Fruit fly (Drosophila melanogaster): ENCODE data around the gene CG5708.

Gene CG5708

DNA sequence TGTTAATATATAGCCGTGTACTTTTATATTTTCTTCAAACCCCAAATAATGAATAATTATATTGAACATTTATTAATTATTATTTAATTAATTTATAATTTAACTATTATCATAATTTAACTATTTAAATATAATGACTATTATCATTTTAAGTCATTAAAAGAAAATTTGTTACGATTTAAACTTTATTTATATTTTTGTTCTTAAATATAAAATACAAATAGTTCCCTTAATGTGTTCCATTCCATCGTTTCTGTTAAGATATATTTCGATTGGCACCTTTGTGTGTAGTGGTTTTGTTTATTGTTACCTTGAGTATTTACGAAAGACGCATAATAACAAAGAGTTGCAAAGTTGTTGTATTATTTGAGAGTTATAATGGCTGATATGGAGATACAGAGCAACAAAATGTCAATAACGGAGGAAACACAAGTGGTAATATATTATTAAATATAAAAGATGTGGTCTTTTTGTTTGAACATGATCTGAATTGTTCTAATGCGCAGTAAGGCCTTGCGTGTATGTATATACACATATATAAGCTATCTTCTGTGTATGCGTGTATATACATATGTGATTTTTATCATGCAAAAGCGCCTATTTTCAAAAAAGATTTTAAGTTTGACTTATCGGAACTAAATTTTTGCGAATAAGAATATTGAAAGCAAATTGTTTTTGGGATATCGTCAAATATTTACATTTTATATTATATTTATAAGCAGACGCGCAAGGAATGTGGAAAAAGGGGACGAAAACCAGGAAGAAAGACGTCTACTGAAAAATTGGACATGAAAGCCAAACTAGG is 37.4 kb upstream of the CG5708 start, which contains the start of gene REPTOR-BP:
Gene REPTOR-BP (plus strand): TSS at position 296 of the 805 bp plus-strand sequence.
- TF ChIP-seq Hr96 (GFP tag; optimal IDR thresholded peaks at IDR 0.05) (no peak), kay (GFP tag; ENCODE audit: borderline replicate concordance) (peak; percentile 75), CG11617 (GFP tag; optimal IDR thresholded peaks at IDR 0.05) (no peak), toe (GFP tag; optimal IDR thresholded peaks at IDR 0.05) (no peak), CG14711 (tag; optimal IDR thresholded peaks at IDR 0.05) (peak; percentile 20), cic (GFP tag; optimal IDR thresholded peaks at IDR 0.05) (no peak), cnc (optimal IDR thresholded peaks at IDR 0.05) (no peak), bab1 (GFP tag; optimal IDR thresholded peaks at IDR 0.05) (peak; percentile 46), CG33017 (tag; optimal IDR thresholded peaks at IDR 0.05) (no peak), pad (GFP tag; optimal IDR thresholded peaks at IDR 0.05) (no peak), tj (GFP tag; optimal IDR thresholded peaks at IDR 0.05) (no peak), ovo (GFP tag; optimal IDR thresholded peaks at IDR 0.05) (no peak), Clk (GFP tag; optimal IDR thresholded peaks at IDR 0.05) (no peak), Mnt (GFP tag; optimal IDR thresholded peaks at IDR 0.05) (no peak), CG7101 (tag; optimal IDR thresholded peaks at IDR 0.05) (no peak), CG5204 (GFP tag; optimal IDR thresholded peaks at IDR 0.05) (no peak)

DNA sequence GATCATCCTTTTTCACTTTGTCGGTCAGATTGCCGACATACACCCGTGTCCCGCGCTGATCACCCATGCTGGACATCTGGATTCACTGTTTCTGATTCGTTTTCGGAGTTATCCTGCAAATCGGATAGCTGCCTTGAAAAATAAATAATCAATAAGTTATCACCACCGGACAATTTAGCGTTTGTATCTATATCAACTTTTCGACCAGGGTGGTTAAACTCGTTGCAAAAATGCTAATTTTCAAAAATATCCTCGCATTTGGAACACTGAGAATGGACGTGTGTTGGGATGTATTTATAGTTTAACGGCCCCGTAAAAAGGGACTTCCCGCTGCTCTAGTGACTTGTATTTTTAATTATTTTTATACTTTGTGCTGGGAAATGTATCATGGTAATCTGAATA is 36.7 kb upstream of the CG5708 start, which contains the start of gene Rsf1:
Gene Rsf1 (minus strand): TSS at position 212 of the 402 bp plus-strand sequence.
- no peak for TF ChIP-seq tj (GFP tag; optimal IDR thresholded peaks at IDR 0.05)
- TF ChIP-seq Hr96 (GFP tag; optimal IDR thresholded peaks at IDR 0.05) = no peak
- no peak for TF ChIP-seq Crg-1 (GFP tag; optimal IDR thresholded peaks at IDR 0.05)
- TF ChIP-seq CG33017 (tag; optimal IDR thresholded peaks at IDR 0.05) = no peak
- TF ChIP-seq cic (GFP tag; optimal IDR thresholded peaks at IDR 0.05) = no peak

DNA sequence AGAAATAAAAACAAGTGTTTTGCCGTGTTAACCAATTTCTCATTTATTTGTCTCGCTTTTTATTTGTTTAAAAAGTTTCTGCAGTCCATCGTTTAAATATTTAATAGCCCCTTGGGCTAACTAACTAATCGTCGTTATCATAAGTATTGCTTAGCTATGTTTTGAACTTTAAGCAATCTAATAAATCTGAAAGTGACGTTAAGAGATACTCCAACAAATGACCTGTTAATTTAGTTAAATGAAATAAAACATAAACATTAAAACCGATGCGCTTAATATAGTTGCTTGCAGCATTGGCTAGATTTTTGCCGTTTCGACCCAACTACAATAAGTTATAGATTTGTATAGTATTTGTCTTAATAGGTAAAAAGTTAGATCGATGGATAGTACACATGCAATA is 35.2 kb upstream of the CG5708 start:
- TF ChIP-seq toe (GFP tag; optimal IDR thresholded peaks at IDR 0.05) (no peak), kay (GFP tag; ENCODE audit: borderline replicate concordance) (peak; percentile 91)

DNA sequence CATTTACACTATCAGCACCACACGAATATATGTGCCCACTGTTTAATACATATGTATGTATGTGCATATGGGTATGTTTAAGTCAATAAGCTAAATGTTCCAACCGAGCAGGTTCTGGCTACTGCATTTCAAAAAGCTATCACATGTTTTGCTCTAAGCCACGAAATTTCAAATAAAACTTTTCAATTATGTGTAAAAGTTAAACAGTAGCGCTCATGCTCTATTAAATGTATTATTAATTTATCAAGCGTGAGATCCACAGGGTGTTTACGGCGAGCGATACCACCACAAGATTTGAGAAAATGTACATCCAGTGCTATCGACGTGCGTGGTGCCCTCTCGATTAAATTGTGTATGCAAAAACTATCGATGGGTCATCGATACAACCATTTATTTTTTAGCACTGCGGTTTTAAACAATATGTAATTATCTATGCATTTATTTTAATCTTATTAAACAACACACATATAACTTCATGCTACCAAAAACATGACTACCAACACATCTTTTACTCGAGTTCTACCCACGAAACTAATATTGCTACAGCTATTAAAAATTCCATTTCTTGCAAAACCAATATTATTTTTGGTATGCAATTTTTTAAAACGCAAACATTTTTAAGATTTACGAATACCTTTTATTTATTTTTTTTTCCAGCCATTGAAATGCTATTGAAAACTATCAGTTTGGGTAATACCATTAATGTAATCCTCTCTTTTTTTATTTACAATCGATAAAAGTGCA is 34.3 kb upstream of the CG5708 start, which contains the start of gene Pten:
Gene Pten (minus strand): TSS at position 300 of the 744 bp plus-strand sequence.
- TF ChIP-seq CG7101 (tag; optimal IDR thresholded peaks at IDR 0.05) = peak; percentile 47
- peak; percentile 91 for TF ChIP-seq kay (GFP tag; ENCODE audit: borderline replicate concordance)
- TF ChIP-seq CG1620 (GFP tag; optimal IDR thresholded peaks at IDR 0.05) = no peak
- TF ChIP-seq tj (GFP tag; optimal IDR thresholded peaks at IDR 0.05) = peak; percentile 40
- no peak for TF ChIP-seq Clk (GFP tag; optimal IDR thresholded peaks at IDR 0.05)
- no peak for TF ChIP-seq cnc (optimal IDR thresholded peaks at IDR 0.05)
- peak; percentile 46 for TF ChIP-seq bab1 (GFP tag; optimal IDR thresholded peaks at IDR 0.05)
- TF ChIP-seq CG12768 (GFP tag; optimal IDR thresholded peaks at IDR 0.05) = peak; percentile 66
- TF ChIP-seq CG7045 (GFP tag; optimal IDR thresholded peaks at IDR 0.05) = peak; percentile 61
- TF ChIP-seq Mnt (GFP tag; optimal IDR thresholded peaks at IDR 0.05) = peak; percentile 21
- peak; percentile 12 for TF ChIP-seq pad (GFP tag; optimal IDR thresholded peaks at IDR 0.05)
- TF ChIP-seq CG14711 (tag; optimal IDR thresholded peaks at IDR 0.05) = peak; percentile 73
- TF ChIP-seq CG11617 (GFP tag; optimal IDR thresholded peaks at IDR 0.05) = peak; percentile 27
- peak; percentile 28 for TF ChIP-seq CG33017 (tag; optimal IDR thresholded peaks at IDR 0.05)

DNA sequence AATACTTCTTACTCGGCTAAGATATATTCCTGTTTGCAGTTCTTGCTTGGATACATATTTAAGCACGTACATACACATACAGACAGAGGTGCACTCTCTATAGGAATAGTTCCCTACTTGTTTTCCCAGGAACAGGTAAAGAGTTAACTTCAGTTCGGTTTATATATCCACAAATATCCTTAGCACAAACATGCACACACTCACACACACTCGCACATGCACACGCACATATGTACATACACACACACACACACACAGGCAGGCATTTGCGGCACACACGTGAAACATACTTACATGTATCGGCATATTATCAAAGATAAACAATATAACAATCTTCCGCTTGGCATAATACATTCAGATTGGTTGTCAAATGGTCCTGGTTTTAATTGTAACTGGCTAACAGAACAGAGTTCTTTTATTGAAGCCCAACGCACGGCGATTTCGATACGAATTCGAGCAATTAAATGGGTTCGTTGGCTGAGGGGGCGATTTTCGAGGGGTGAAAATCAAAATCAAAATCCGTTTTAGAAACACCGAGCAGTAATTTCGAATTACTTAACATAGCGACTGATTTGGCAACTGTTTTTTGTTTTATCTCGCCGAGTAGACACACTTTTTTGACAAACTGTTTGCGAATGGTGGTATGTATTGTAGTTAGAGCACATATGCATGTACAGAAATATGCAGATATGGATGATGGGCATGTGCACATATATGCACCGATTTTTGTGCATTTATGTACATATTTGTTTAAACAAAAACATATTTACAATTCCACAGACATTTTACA is 33.5 kb upstream of the CG5708 start:
- TF ChIP-seq Clk (GFP tag; optimal IDR thresholded peaks at IDR 0.05) = no peak
- no peak for TF ChIP-seq ovo (GFP tag; optimal IDR thresholded peaks at IDR 0.05)
- no peak for TF ChIP-seq CG7101 (tag; optimal IDR thresholded peaks at IDR 0.05)
- TF ChIP-seq pad (GFP tag; optimal IDR thresholded peaks at IDR 0.05) = no peak
- no peak for TF ChIP-seq CG5204 (GFP tag; optimal IDR thresholded peaks at IDR 0.05)
- TF ChIP-seq Hr96 (GFP tag; optimal IDR thresholded peaks at IDR 0.05) = no peak
- TF ChIP-seq CG11617 (GFP tag; optimal IDR thresholded peaks at IDR 0.05) = no peak
- no peak for TF ChIP-seq CG33017 (tag; optimal IDR thresholded peaks at IDR 0.05)
- TF ChIP-seq CG1620 (GFP tag; optimal IDR thresholded peaks at IDR 0.05) = no peak
- no peak for TF ChIP-seq Crg-1 (GFP tag; optimal IDR thresholded peaks at IDR 0.05)
- no peak for TF ChIP-seq CG14711 (tag; optimal IDR thresholded peaks at IDR 0.05)
- TF ChIP-seq toe (GFP tag; optimal IDR thresholded peaks at IDR 0.05) = no peak
- no peak for TF ChIP-seq CG12768 (GFP tag; optimal IDR thresholded peaks at IDR 0.05)
- no peak for TF ChIP-seq bab1 (GFP tag; optimal IDR thresholded peaks at IDR 0.05)
- no peak for TF ChIP-seq cnc (optimal IDR thresholded peaks at IDR 0.05)
- no peak for TF ChIP-seq cic (GFP tag; optimal IDR thresholded peaks at IDR 0.05)
- no peak for TF ChIP-seq Mnt (GFP tag; optimal IDR thresholded peaks at IDR 0.05)

DNA sequence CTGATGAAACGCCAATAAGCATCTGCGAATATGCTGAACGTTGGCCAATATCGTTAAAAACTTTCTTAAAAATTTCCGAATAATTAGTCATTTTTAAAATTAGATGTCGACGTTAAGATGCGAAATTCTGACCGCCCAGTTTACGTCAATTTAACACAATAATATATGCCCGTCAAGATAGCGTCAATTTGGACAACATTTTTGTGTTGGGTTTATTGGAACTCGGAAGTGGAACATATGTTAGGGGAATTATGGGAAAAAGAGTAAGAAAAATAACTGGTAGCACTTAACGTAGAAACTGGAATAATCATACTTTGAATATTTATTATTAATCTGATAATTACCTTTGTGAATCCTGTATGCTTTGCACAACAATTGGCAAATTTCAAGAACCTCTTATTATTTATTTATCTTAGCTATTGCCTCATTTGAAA is 29.1 kb upstream of the CG5708 start, which contains the start of gene CG5676:
Gene CG5676 (minus strand): TSS at position 167 of the 434 bp plus-strand sequence.
- TF ChIP-seq kay (GFP tag; ENCODE audit: borderline replicate concordance) = peak; percentile 92
- TF ChIP-seq Crg-1 (GFP tag; optimal IDR thresholded peaks at IDR 0.05) = no peak
- peak; percentile 51 for TF ChIP-seq bab1 (GFP tag; optimal IDR thresholded peaks at IDR 0.05)

Data from whole organism, adult.